Fruit fly (Drosophila melanogaster) whole organism, wandering third instar larva: ENCODE results near the gene CG16779.

Experiments used
- Abd-B ChIP-seq: fragments of >200 bp; optimal IDR thresholded peaks from 2 replicates; lab custom pipeline; 2017; ENCODE audit warnings: missing biosample characterization, missing genetic modification characterization
- CG32264 ChIP-seq: fragments of 200-800 bp; sonication (Bioruptor generic); optimal IDR thresholded peaks from 2 replicates; lab custom pipeline; 2016; ENCODE audit warnings: missing biosample characterization, missing genetic modification characterization
- CG9705 ChIP-seq: fragments of 200-800 bp; sonication (Bioruptor generic); optimal IDR thresholded peaks from 2 replicates; lab custom pipeline; 2018; ENCODE audit warnings: missing biosample characterization, mild to moderate bottlenecking, missing genetic modification characterization
- CrebA ChIP-seq: fragments of 200-800 bp; sonication (Bioruptor generic); optimal IDR thresholded peaks from 2 replicates; lab custom pipeline; 2016; ENCODE audit warnings: missing biosample characterization, mild to moderate bottlenecking, missing genetic modification characterization, borderline replicate concordance
- Dfd ChIP-seq: fragments of >200 bp; optimal IDR thresholded peaks from 2 replicates; lab custom pipeline; 2017; ENCODE audit warnings: missing biosample characterization, missing genetic modification characterization
- Dif ChIP-seq: fragments of 200-275, 200-300 bp; sonication (Bioruptor generic); optimal IDR thresholded peaks from 2 replicates; lab custom pipeline; 2018; ENCODE audit warnings: missing biosample characterization, missing genetic modification characterization; ENCODE audit not compliant: partially characterized antibody
- GATAd ChIP-seq: sonication (Bioruptor generic); optimal IDR thresholded peaks from 2 replicates; lab custom pipeline; 2016; ENCODE audit warnings: missing biosample characterization, missing genetic modification characterization
- HLH106 ChIP-seq: fragments of 200-800 bp; optimal IDR thresholded peaks from 3 replicates; lab custom pipeline; 2019; ENCODE audit warnings: missing biosample characterization, mild to moderate bottlenecking, missing genetic modification characterization, moderate library complexity
- Hnf4 ChIP-seq: fragments of 200-800 bp; sonication (Bioruptor generic); optimal IDR thresholded peaks from 2 replicates; lab custom pipeline; 2016; ENCODE audit warnings: missing biosample characterization, mild to moderate bottlenecking, missing genetic modification characterization
- Hr78 ChIP-seq: fragments of >200 bp; optimal IDR thresholded peaks from 2 replicates; lab custom pipeline; 2017; ENCODE audit warnings: missing biosample characterization, missing genetic modification characterization
- Hr83 ChIP-seq: fragments of 200-300 bp; sonication (Bioruptor generic); optimal IDR thresholded peaks from 2 replicates; lab custom pipeline; 2016; ENCODE audit warnings: missing biosample characterization, mild to moderate bottlenecking, missing genetic modification characterization, moderate library complexity; ENCODE audit not compliant: poor library complexity, severe bottlenecking
- Jra ChIP-seq: sonication (Bioruptor generic); optimal IDR thresholded peaks from 2 replicates; lab custom pipeline; 2016; ENCODE audit warnings: missing biosample characterization, missing genetic modification characterization
- Mio ChIP-seq: sonication (Bioruptor generic); optimal IDR thresholded peaks from 2 replicates; lab custom pipeline; 2016; ENCODE audit warnings: missing biosample characterization, missing genetic modification characterization
- Myc ChIP-seq: fragments of >200 bp; optimal IDR thresholded peaks from 2 replicates; lab custom pipeline; 2017
- N ChIP-seq: fragments of >200 bp; optimal IDR thresholded peaks from 2 replicates; lab custom pipeline; 2018; ENCODE audit warnings: missing biosample characterization, missing external identifiers, missing genetic modification characterization
- OdsH ChIP-seq: fragments of 200-800 bp; sonication (Bioruptor generic); optimal IDR thresholded peaks from 2 replicates; lab custom pipeline; 2016; ENCODE audit warnings: missing biosample characterization, mild to moderate bottlenecking, missing genetic modification characterization
- Rel ChIP-seq, 2 experiments: fragments of 200-800 bp; sonication (Bioruptor generic) in 1 of 2; optimal IDR thresholded peaks; 2 replicates in 1 of 2; 3 replicates in 1 of 2; lab custom pipeline; 2016 to 2019; ENCODE audit warnings: mild to moderate bottlenecking in 2 of 2, missing biosample characterization in 2 of 2, missing genetic modification characterization in 2 of 2, moderate library complexity in 1 of 2
- Sp1 ChIP-seq: fragments of 200-800 bp; sonication (Bioruptor generic); optimal IDR thresholded peaks from 3 replicates; lab custom pipeline; 2019; ENCODE audit warnings: missing biosample characterization, mild to moderate bottlenecking, missing genetic modification characterization, moderate library complexity
- Vsx2 ChIP-seq: fragments of 200-300, 225-300 bp; sonication (Bioruptor generic); optimal IDR thresholded peaks from 2 replicates; lab custom pipeline; 2018; ENCODE audit warnings: missing biosample characterization, missing genetic modification characterization; ENCODE audit not compliant: partially characterized antibody
- br ChIP-seq: fragments of 200-800 bp; sonication (Bioruptor generic); optimal IDR thresholded peaks from 2 replicates; lab custom pipeline; 2016; ENCODE audit warnings: missing biosample characterization, missing genetic modification characterization
- brk ChIP-seq: fragments of 200-800 bp; sonication (Bioruptor generic); optimal IDR thresholded peaks from 2 replicates; lab custom pipeline; 2016; ENCODE audit warnings: missing biosample characterization, mild to moderate bottlenecking, missing genetic modification characterization
- dl ChIP-seq, 2 experiments: fragments of 175-275, 200-275 bp in 1 of 2; fragments of 200-275 bp in 1 of 2; sonication (Bioruptor generic); optimal IDR thresholded peaks; lab custom pipeline; 2018; ENCODE audit warnings: mild to moderate bottlenecking in 2 of 2, missing biosample characterization in 2 of 2, missing genetic modification characterization in 2 of 2, moderate library complexity in 2 of 2; ENCODE audit not compliant: partially characterized antibody in 2 of 2, insufficient read depth in 1 of 2
- dmrt93B ChIP-seq: fragments of 200-800 bp; sonication (Bioruptor generic); optimal IDR thresholded peaks from 2 replicates; lab custom pipeline; 2018; ENCODE audit warnings: missing biosample characterization, mild to moderate bottlenecking, missing genetic modification characterization
- dsf ChIP-seq: sonication (Bioruptor generic); optimal IDR thresholded peaks from 2 replicates; lab custom pipeline; 2016; ENCODE audit warnings: missing biosample characterization, missing genetic modification characterization, borderline replicate concordance
- ey ChIP-seq: fragments of 200-800 bp; sonication (Bioruptor generic); optimal IDR thresholded peaks from 2 replicates; lab custom pipeline; 2016; ENCODE audit warnings: missing biosample characterization, missing genetic modification characterization
- foxo ChIP-seq, 2 experiments: fragments of 200-800 bp; sonication (Bioruptor generic); optimal IDR thresholded peaks; 2 replicates in 1 of 2; 3 replicates in 1 of 2; lab custom pipeline; 2016 to 2017; ENCODE audit warnings: missing biosample characterization in 2 of 2, missing genetic modification characterization in 2 of 2
- fru ChIP-seq: fragments of 200-800 bp; sonication (Bioruptor generic); optimal IDR thresholded peaks from 3 replicates; lab custom pipeline; 2016; ENCODE audit warnings: missing biosample characterization, mild to moderate bottlenecking, missing genetic modification characterization
- h ChIP-seq: fragments of 200-800 bp; sonication (Bioruptor generic); optimal IDR thresholded peaks from 3 replicates; lab custom pipeline; 2016; ENCODE audit warnings: missing biosample characterization, mild to moderate bottlenecking, missing genetic modification characterization
- jim ChIP-seq: fragments of 175-275, 200-325 bp; sonication (Bioruptor generic); optimal IDR thresholded peaks from 2 replicates; lab custom pipeline; 2016; ENCODE audit warnings: missing biosample characterization, mild to moderate bottlenecking, missing genetic modification characterization
- lola ChIP-seq: fragments of >200 bp; optimal IDR thresholded peaks from 2 replicates; lab custom pipeline; 2017; ENCODE audit warnings: missing biosample characterization, missing genetic modification characterization
- pan ChIP-seq: fragments of >200 bp; optimal IDR thresholded peaks from 2 replicates; lab custom pipeline; 2017
- psq ChIP-seq: fragments of 200-800 bp; sonication (Bioruptor generic); optimal IDR thresholded peaks from 3 replicates; lab custom pipeline; 2017; ENCODE audit warnings: missing biosample characterization, mild to moderate bottlenecking, missing genetic modification characterization, moderate library complexity
- rgr ChIP-seq: fragments of 200-800 bp; sonication (Bioruptor generic); optimal IDR thresholded peaks from 3 replicates; lab custom pipeline; 2016; ENCODE audit warnings: missing biosample characterization, mild to moderate bottlenecking, missing genetic modification characterization
- sage ChIP-seq: fragments of 200-800 bp; sonication (Bioruptor generic); optimal IDR thresholded peaks from 2 replicates; lab custom pipeline; 2016; ENCODE audit warnings: missing biosample characterization, mild to moderate bottlenecking, missing genetic modification characterization
- sv ChIP-seq: fragments of 200-800 bp; sonication (Bioruptor generic); optimal IDR thresholded peaks from 3 replicates; lab custom pipeline; 2016; ENCODE audit warnings: missing biosample characterization, missing genetic modification characterization
- tai ChIP-seq: sonication (Bioruptor generic); optimal IDR thresholded peaks from 2 replicates; lab custom pipeline; 2016; ENCODE audit warnings: missing biosample characterization, missing genetic modification characterization
- usp ChIP-seq: fragments of >200 bp; optimal IDR thresholded peaks from 2 replicates; lab custom pipeline; 2017; ENCODE audit warnings: missing biosample characterization, missing genetic modification characterization
- woc ChIP-seq: sonication (Bioruptor generic); optimal IDR thresholded peaks from 2 replicates; lab custom pipeline; 2016; ENCODE audit warnings: missing biosample characterization, mild to moderate bottlenecking, missing genetic modification characterization

CG16779 gene

dm6 chr3R:9513052-9513420 is 19.6 kb upstream of the CG16779 start, which contains the start of the genes Ras85D and Rlb1:
Gene Ras85D (minus strand): TSS chr3R:9513067.
Gene Rlb1 (plus strand): TSS chr3R:9513327.
- TF ChIP-seq brk (peak; percentile 64), Hr83 (GFP tag; lab: Kevin White, UChicago) (peak; percentile 18), woc (peak; percentile 57), CG9705 (GFP tag; lab: Kevin White, UChicago) (peak; percentile 50), Dif (GFP tag; lab: Kevin White, UChicago) (no peak), ey (GFP tag; lab: Kevin White, UChicago) (peak; percentile 80), CrebA (GFP tag; lab: Kevin White, UChicago) (no peak), sv (peak; percentile 77), GATAd (GFP tag; lab: Kevin White, UChicago) (no peak), lola (no peak), dl (GFP tag; optimal IDR thresholded peaks at IDR 0.05; lab: Kevin White, UChicago; ENCODE audit: insufficient read depth in 1 of 2, partially characterized antibody in 2 of 2) (no peak), OdsH (GFP tag; lab: Kevin White, UChicago) (peak; percentile 37), fru (GFP tag; lab: Kevin White, UChicago) (peak; percentile 76), tai (GFP tag; lab: Kevin White, UChicago) (peak; percentile 93), foxo (GFP tag; optimal IDR thresholded peaks at IDR 0.05; lab: Kevin White, UChicago) (peak in 1 of 2 experiments; percentile 81), Mio (GFP tag; lab: Kevin White, UChicago) (no peak), jim (GFP tag; lab: Kevin White, UChicago) (peak; percentile 7), N (no peak), Rel (GFP tag; optimal IDR thresholded peaks at IDR 0.05; lab: Kevin White, UChicago) (no peak), Rel (tag; optimal IDR thresholded peaks at IDR 0.05; lab: Kevin White, UChicago) (peak; percentile 21), rgr (GFP tag; lab: Kevin White, UChicago) (peak; percentile 70), Sp1 (peak; percentile 49), Abd-B (no peak), br (GFP tag; lab: Kevin White, UChicago) (peak; percentile 68), h (GFP tag; lab: Kevin White, UChicago) (peak; percentile 76), Myc (lab: Kevin White, UChicago) (peak; percentile 45), HLH106 (tag; lab: Kevin White, UChicago) (peak; percentile 77), Dfd (GFP tag; lab: Kevin White, UChicago) (no peak), sage (GFP tag; lab: Kevin White, UChicago) (no peak), Jra (GFP tag; lab: Kevin White, UChicago) (peak; percentile 68), psq (GFP tag; lab: Kevin White, UChicago) (peak; percentile 62), dsf (GFP tag; lab: Kevin White, UChicago) (peak; percentile 36), Hr78 (GFP tag; lab: Kevin White, UChicago) (no peak), Vsx2 (GFP tag; lab: Kevin White, UChicago) (no peak), Hnf4 (GFP tag; lab: Kevin White, UChicago) (peak; percentile 78), CG32264 (GFP tag; lab: Kevin White, UChicago) (no peak), dmrt93B (no peak), usp (no peak)
- TF ChIP-seq, all 38 proteins: peak for 22

dm6 chr3R:9512193-9513051 is 18.9 kb upstream of the CG16779 start:
- TF ChIP-seq N (no peak), psq (GFP tag; lab: Kevin White, UChicago) (no peak), Abd-B (no peak), dl (GFP tag; optimal IDR thresholded peaks at IDR 0.05; lab: Kevin White, UChicago; ENCODE audit: insufficient read depth in 1 of 2, partially characterized antibody in 2 of 2) (peak in 1 of 2 experiments; percentile 57), CrebA (GFP tag; lab: Kevin White, UChicago) (no peak), Dif (GFP tag; lab: Kevin White, UChicago) (peak; percentile 29), pan (lab: Kevin White, UChicago) (no peak), fru (GFP tag; lab: Kevin White, UChicago) (no peak), Jra (GFP tag; lab: Kevin White, UChicago) (no peak)
- TF ChIP-seq, all 38 proteins: peak for 2
